Fruit fly (Drosophila melanogaster) whole organism, embryonic: ENCODE data around the gene CG15152.
A peak's percentile ranks its signal among the peaks of the same experiment; 100 is the strongest.

Experiments used
- Atf-2 ChIP-seq: fragments of 200-800 bp; sonication (Bioruptor generic); optimal IDR thresholded peaks from 2 replicates; lab custom pipeline; 2016; ENCODE audit warnings: missing biosample characterization, missing genetic modification characterization
- CG11398 ChIP-seq: fragments of 200-800 bp; sonication (Bioruptor generic); optimal IDR thresholded peaks from 2 replicates; lab custom pipeline; 2016; ENCODE audit warnings: missing biosample characterization, missing genetic modification characterization
- CG12299 ChIP-seq: fragments of 200-800 bp; sonication (Bioruptor generic); optimal IDR thresholded peaks from 2 replicates; lab custom pipeline; 2018; ENCODE audit warnings: missing biosample characterization, mild to moderate bottlenecking, missing genetic modification characterization
- CG14965 ChIP-seq: fragments of 200-800 bp; sonication (Bioruptor generic); optimal IDR thresholded peaks from 2 replicates; lab custom pipeline; 2016; ENCODE audit warnings: missing biosample characterization, missing genetic modification characterization, borderline replicate concordance
- CG15696 ChIP-seq: fragments of 200-800 bp; sonication (Bioruptor generic); optimal IDR thresholded peaks from 2 replicates; lab custom pipeline; 2019; ENCODE audit warnings: missing biosample characterization, mild to moderate bottlenecking, missing genetic modification characterization, moderate library complexity
- CG17359 ChIP-seq: fragments of 200-800 bp; sonication (Bioruptor generic); optimal IDR thresholded peaks from 3 replicates; lab custom pipeline; 2018; ENCODE audit warnings: missing biosample characterization, mild to moderate bottlenecking, missing genetic modification characterization, moderate library complexity
- CG17385 ChIP-seq: fragments of 200-800 bp; sonication (Bioruptor generic); optimal IDR thresholded peaks from 3 replicates; lab custom pipeline; 2018; ENCODE audit warnings: missing biosample characterization, mild to moderate bottlenecking, missing genetic modification characterization
- CG2712 ChIP-seq: fragments of 200-800 bp; optimal IDR thresholded peaks from 3 replicates; lab custom pipeline; 2019; ENCODE audit warnings: missing biosample characterization, mild to moderate bottlenecking, missing genetic modification characterization, moderate library complexity
- CG30403 ChIP-seq: fragments of 200-800 bp; sonication (Bioruptor generic); optimal IDR thresholded peaks from 3 replicates; lab custom pipeline; 2016; ENCODE audit warnings: missing biosample characterization, missing genetic modification characterization
- CG4360 ChIP-seq: fragments of 200-800 bp; sonication (Bioruptor generic); IDR thresholded peaks from 2 replicates; pipeline ENCODE4 v1.3.6; 2022; ENCODE audit warnings: missing biosample characterization, missing genetic modification characterization
- CG4404 ChIP-seq: fragments of 200-800 bp; sonication (Bioruptor generic); IDR thresholded peaks from 2 replicates; pipeline ENCODE4 v1.3.6; 2022; ENCODE audit warnings: missing biosample characterization, missing genetic modification characterization
- CG4707 ChIP-seq: fragments of 200-800 bp; sonication (Bioruptor generic); optimal IDR thresholded peaks from 2 replicates; lab custom pipeline; 2018; ENCODE audit warnings: missing biosample characterization, mild to moderate bottlenecking, missing genetic modification characterization, moderate library complexity
- CG4820 ChIP-seq: fragments of 200-800 bp; sonication (Bioruptor generic); optimal IDR thresholded peaks from 3 replicates; lab custom pipeline; 2016; ENCODE audit warnings: missing biosample characterization, missing genetic modification characterization
- CG5245 ChIP-seq: fragments of 200-800 bp; sonication (Bioruptor generic); optimal IDR thresholded peaks from 3 replicates; lab custom pipeline; 2016; ENCODE audit warnings: missing biosample characterization, missing genetic modification characterization
- CG8478 ChIP-seq: fragments of >200 bp; optimal IDR thresholded peaks from 2 replicates; lab custom pipeline; 2018
- CG9727 ChIP-seq: fragments of 200-800 bp; sonication (Bioruptor generic); optimal IDR thresholded peaks from 3 replicates; lab custom pipeline; 2017; ENCODE audit warnings: missing biosample characterization, mild to moderate bottlenecking, missing genetic modification characterization
- CG9797 ChIP-seq: fragments of 200-800 bp; sonication (Bioruptor generic); optimal IDR thresholded peaks from 3 replicates; lab custom pipeline; 2018; ENCODE audit warnings: missing biosample characterization, mild to moderate bottlenecking, missing genetic modification characterization
- Dbx ChIP-seq: fragments of 200-800 bp; sonication (Bioruptor generic); IDR thresholded peaks from 3 replicates; pipeline ENCODE4 v1.3.6; 2022; ENCODE audit warnings: missing biosample characterization, missing genetic modification characterization
- Dfd ChIP-seq, 2 experiments: fragments of >200 bp; optimal IDR thresholded peaks; 2 replicates each; lab custom pipeline; 2017; ENCODE audit warnings: missing biosample characterization in 2 of 2, missing genetic modification characterization in 2 of 2
- Gsc ChIP-seq: fragments of 200-800 bp; sonication (Bioruptor generic); IDR thresholded peaks from 2 replicates; pipeline ENCODE4 v1.3.6; 2022; ENCODE audit warnings: missing biosample characterization, missing genetic modification characterization
- Gug ChIP-seq: fragments of 200-800 bp; sonication (Bioruptor generic); IDR thresholded peaks from 4 replicates; pipeline ENCODE4 v1.3.6; 2022; ENCODE audit warnings: missing biosample characterization, missing genetic modification characterization
- HLHmδ ChIP-seq: fragments of 200-800 bp; sonication (Bioruptor generic); optimal IDR thresholded peaks from 2 replicates; lab custom pipeline; 2018; ENCODE audit warnings: missing biosample characterization, mild to moderate bottlenecking, missing genetic modification characterization, moderate library complexity
- Hmx ChIP-seq: fragments of 200-800 bp; sonication (Bioruptor generic); optimal IDR thresholded peaks from 2 replicates; lab custom pipeline; 2016; ENCODE audit warnings: missing biosample characterization, missing genetic modification characterization
- Kr ChIP-seq: fragments of 200-800 bp; sonication (Bioruptor generic); optimal IDR thresholded peaks from 2 replicates; lab custom pipeline; 2017; ENCODE audit warnings: missing biosample characterization, mild to moderate bottlenecking, missing genetic modification characterization
- MBD-R2 ChIP-seq: fragments of 200-800 bp; sonication (Bioruptor generic); IDR thresholded peaks from 2 replicates; pipeline ENCODE4 v1.3.6; 2022; ENCODE audit warnings: missing biosample characterization, missing genetic modification characterization
- Max ChIP-seq: fragments of 200-800 bp; sonication (Bioruptor generic); optimal IDR thresholded peaks from 2 replicates; lab custom pipeline; 2016; ENCODE audit warnings: missing biosample characterization, mild to moderate bottlenecking, missing genetic modification characterization
- Meics ChIP-seq: fragments of 200-800 bp; sonication (Bioruptor generic); optimal IDR thresholded peaks from 2 replicates; lab custom pipeline; 2017; ENCODE audit warnings: missing biosample characterization, mild to moderate bottlenecking, missing genetic modification characterization
- Optix ChIP-seq: fragments of 200-800 bp; sonication (Bioruptor generic); IDR thresholded peaks from 3 replicates; pipeline ENCODE4 v1.3.6; 2022; ENCODE audit warnings: missing biosample characterization, missing genetic modification characterization
- Tbp ChIP-seq: fragments of >200 bp; optimal IDR thresholded peaks from 2 replicates; lab custom pipeline; 2018; ENCODE audit warnings: missing biosample characterization, missing genetic modification characterization
- Trl ChIP-seq, 3 experiments: fragments of >200 bp in 2 of 3; fragments of 200-800 bp in 1 of 3; sonication (Bioruptor generic) in 1 of 3; optimal IDR thresholded peaks; 2 replicates in 1 of 3; 3 replicates in 2 of 3; lab custom pipeline; 2016 to 2017; ENCODE audit warnings: missing biosample characterization in 1 of 3, missing genetic modification characterization in 1 of 3
- bowl ChIP-seq: fragments of 200-800 bp; sonication (Bioruptor generic); IDR thresholded peaks from 2 replicates; pipeline ENCODE4 v1.3.6; 2022; ENCODE audit warnings: missing biosample characterization, missing genetic modification characterization
- caup ChIP-seq: fragments of 200-800 bp; sonication (Bioruptor generic); optimal IDR thresholded peaks from 3 replicates; lab custom pipeline; 2017; ENCODE audit warnings: missing biosample characterization, mild to moderate bottlenecking, missing genetic modification characterization, moderate library complexity; ENCODE audit not compliant: severe bottlenecking
- chinmo ChIP-seq: fragments of 200-800 bp; sonication (Bioruptor generic); IDR thresholded peaks from 4 replicates; pipeline ENCODE4 v1.3.6; 2022; ENCODE audit warnings: missing biosample characterization, missing genetic modification characterization; ENCODE audit not compliant: partially characterized antibody
- ci ChIP-seq: fragments of 200-800 bp; sonication (Bioruptor generic); IDR thresholded peaks from 3 replicates; pipeline ENCODE4 v1.3.6; 2022; ENCODE audit warnings: missing biosample characterization, missing genetic modification characterization
- crol ChIP-seq: fragments of 200-800 bp; sonication (Bioruptor generic); IDR thresholded peaks from 2 replicates; pipeline ENCODE4 v1.3.6; 2022; ENCODE audit warnings: missing biosample characterization, missing genetic modification characterization
- dan ChIP-seq: fragments of 200-800 bp; sonication (Bioruptor generic); IDR thresholded peaks from 2 replicates; pipeline ENCODE4 v1.3.6; 2022; ENCODE audit warnings: missing biosample characterization, missing genetic modification characterization
- fd3F ChIP-seq: fragments of 200-800 bp; sonication (Bioruptor generic); optimal IDR thresholded peaks from 2 replicates; lab custom pipeline; 2018; ENCODE audit warnings: missing biosample characterization, mild to moderate bottlenecking, missing genetic modification characterization, moderate library complexity
- fu2 ChIP-seq: fragments of 200-800 bp; sonication (Bioruptor generic); optimal IDR thresholded peaks from 2 replicates; lab custom pipeline; 2016; ENCODE audit warnings: missing biosample characterization, missing genetic modification characterization
- gfzf ChIP-seq: fragments of 200-800 bp; sonication (Bioruptor generic); optimal IDR thresholded peaks from 2 replicates; lab custom pipeline; 2016; ENCODE audit warnings: missing biosample characterization, mild to moderate bottlenecking, missing genetic modification characterization, moderate library complexity
- gt ChIP-seq: fragments of 200-800 bp; sonication (Bioruptor generic); IDR thresholded peaks from 2 replicates; pipeline ENCODE4 v1.3.6; 2022; ENCODE audit warnings: missing biosample characterization, missing genetic modification characterization
- hth ChIP-seq: fragments of >200 bp; optimal IDR thresholded peaks from 2 replicates; lab custom pipeline; 2017; ENCODE audit warnings: inconsistent platforms
- jigr1 ChIP-seq: fragments of 200-800 bp; sonication (Bioruptor generic); IDR thresholded peaks from 3 replicates; pipeline ENCODE4 v1.3.6; 2022; ENCODE audit warnings: missing biosample characterization, missing genetic modification characterization
- kah ChIP-seq: fragments of 200-800 bp; sonication (Bioruptor generic); optimal IDR thresholded peaks from 2 replicates; lab custom pipeline; 2018; ENCODE audit warnings: missing biosample characterization, mild to moderate bottlenecking, missing genetic modification characterization
- ken ChIP-seq: fragments of 200-800 bp; sonication (Bioruptor generic); IDR thresholded peaks from 3 replicates; pipeline ENCODE4 v1.3.6; 2022; ENCODE audit warnings: missing biosample characterization, missing genetic modification characterization
- lab ChIP-seq: fragments of 200-800 bp; sonication (Bioruptor generic); optimal IDR thresholded peaks from 3 replicates; lab custom pipeline; 2017; ENCODE audit warnings: missing biosample characterization, missing genetic modification characterization, mild to moderate bottlenecking, moderate library complexity, missing genetic modification reagents
- lov ChIP-seq, 2 experiments: fragments of 200-800 bp in 1 of 2; fragments of >200 bp in 1 of 2; sonication (Bioruptor generic) in 1 of 2; IDR thresholded peaks in 1 of 2; optimal IDR thresholded peaks in 1 of 2; 2 replicates in 1 of 2; 3 replicates in 1 of 2; pipeline versions ENCODE4 v1.3.6 to Lab custom; 2017 to 2022; ENCODE audit warnings: missing biosample characterization in 1 of 2, missing genetic modification characterization in 1 of 2
- mirr ChIP-seq: fragments of 200-800 bp; sonication (Bioruptor generic); optimal IDR thresholded peaks from 3 replicates; lab custom pipeline; 2018; ENCODE audit warnings: missing biosample characterization, mild to moderate bottlenecking, missing genetic modification characterization
- pnt ChIP-seq: fragments of 200-800 bp; sonication (Bioruptor generic); optimal IDR thresholded peaks from 3 replicates; lab custom pipeline; 2016; ENCODE audit warnings: missing biosample characterization, missing genetic modification characterization
- psq ChIP-seq: fragments of 200-800 bp; sonication (Bioruptor generic); optimal IDR thresholded peaks from 2 replicates; lab custom pipeline; 2017; ENCODE audit warnings: missing biosample characterization, missing genetic modification characterization
- shn ChIP-seq: fragments of 200-800 bp; sonication (Bioruptor generic); optimal IDR thresholded peaks from 3 replicates; lab custom pipeline; 2016; ENCODE audit warnings: missing biosample characterization, missing genetic modification characterization
- vvl ChIP-seq: fragments of 200-800 bp; sonication (Bioruptor generic); IDR thresholded peaks from 2 replicates; pipeline ENCODE4 v1.3.6; 2022; ENCODE audit warnings: missing biosample characterization, missing genetic modification characterization

Gene CG15152

DNA sequence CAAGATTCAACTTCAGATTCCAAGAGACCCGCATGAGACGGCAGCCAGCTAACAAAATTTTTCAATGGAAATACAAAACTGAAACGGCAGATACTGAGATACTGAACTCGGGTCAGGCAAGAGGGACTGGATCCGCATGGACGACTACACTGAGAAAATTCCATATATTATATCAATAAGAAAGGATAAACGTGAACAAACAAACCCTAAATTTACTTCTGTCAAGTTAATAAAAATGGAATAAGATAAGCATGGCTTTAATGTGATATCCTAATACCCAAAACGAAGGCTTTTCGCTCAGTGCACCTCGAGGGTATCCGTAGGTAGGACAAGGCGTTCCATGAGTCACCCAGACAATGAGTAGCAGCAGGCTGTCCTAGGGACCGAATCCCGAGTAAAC, 30.9 kb downstream of the CG15152 start (continued):
- peak; percentile 22 for TF ChIP-seq CG12299
- peak; percentile 74 for TF ChIP-seq CG14965 (GFP tag; lab: Kevin White, UChicago)
- TF ChIP-seq CG9797 (GFP tag; lab: Kevin White, UChicago) = peak; percentile 20
- TF ChIP-seq psq = peak; percentile 28
- no peak for TF ChIP-seq mirr (GFP tag; lab: Kevin White, UChicago)
- TF ChIP-seq fd3F (GFP tag; lab: Kevin White, UChicago) = peak; percentile 34
- TF ChIP-seq CG5245 (GFP tag; lab: Kevin White, UChicago) = peak; percentile 89
- peak; percentile 86 for TF ChIP-seq Kr
- peak; percentile 98 for TF ChIP-seq CG4404 (GFP tag; lab: Robert Waterston, UW)
- TF ChIP-seq crol (GFP tag; lab: Robert Waterston, UW) = no peak; the same call in 1 of the 2 replicates
- TF ChIP-seq shn = peak; percentile 79
- peak; percentile 51 for TF ChIP-seq Hmx (GFP tag; lab: Kevin White, UChicago)
- no peak for TF ChIP-seq lov (optimal IDR thresholded peaks at IDR 0.05; lab: Kevin White, UChicago)
- TF ChIP-seq lov (GFP tag; IDR thresholded peaks at IDR 0.05; lab: Robert Waterston, UW) = peak; percentile 88
- no peak for TF ChIP-seq chinmo (GFP tag; lab: Robert Waterston, UW)
- no peak for TF ChIP-seq Tbp (GFP tag; lab: Kevin White, UChicago)
- no peak for TF ChIP-seq Dfd (GFP tag; optimal IDR thresholded peaks at IDR 0.05; lab: Kevin White, UChicago)
- peak; percentile 98 for TF ChIP-seq CG15696 (tag; lab: Kevin White, UChicago)
- peak; percentile 96 for TF ChIP-seq CG2712 (tag; lab: Kevin White, UChicago)
- peak; percentile 62; the same call in 1 of the 2 replicates for TF ChIP-seq CG4360 (GFP tag; lab: Robert Waterston, UW)
- peak; percentile 60 for TF ChIP-seq CG4707 (GFP tag; lab: Kevin White, UChicago)
- TF ChIP-seq kah (GFP tag; lab: Kevin White, UChicago) = peak; percentile 43
- no peak for TF ChIP-seq hth (lab: Kevin White, UChicago)
- peak; percentile 85 for TF ChIP-seq Optix (GFP tag; lab: Robert Waterston, UW)
- peak; percentile 75 for TF ChIP-seq caup
- TF ChIP-seq Dbx (GFP tag; lab: Robert Waterston, UW) = peak; percentile 80
- peak; percentile 80 for TF ChIP-seq Atf-2 (GFP tag; lab: Kevin White, UChicago)
- peak; percentile 76 for TF ChIP-seq fu2
- TF ChIP-seq Trl (optimal IDR thresholded peaks at IDR 0.05; lab: Kevin White, UChicago) = no peak
- TF ChIP-seq Trl (GFP tag; optimal IDR thresholded peaks at IDR 0.05; lab: Kevin White, UChicago) = peak; percentile 88
- peak; percentile 60 for TF ChIP-seq MBD-R2 (GFP tag; lab: Robert Waterston, UW)
- peak; percentile 61 for TF ChIP-seq gt (GFP tag; lab: Robert Waterston, UW)
- peak; percentile 89 for TF ChIP-seq vvl (GFP tag; lab: Robert Waterston, UW)
- TF ChIP-seq CG9727 (GFP tag; lab: Kevin White, UChicago) = peak; percentile 98
- peak; percentile 84 for TF ChIP-seq ken (GFP tag; lab: Robert Waterston, UW)
- TF ChIP-seq lab (GFP tag; lab: Kevin White, UChicago) = peak; percentile 84
- TF ChIP-seq jigr1 = no peak
- TF ChIP-seq pnt (GFP tag; lab: Kevin White, UChicago) = peak; percentile 87
- TF ChIP-seq Gug (GFP tag; lab: Robert Waterston, UW) = peak; percentile 77
- peak; percentile 80 for TF ChIP-seq Max
- peak; percentile 79 for TF ChIP-seq CG11398
- TF ChIP-seq CG17385 (GFP tag; lab: Kevin White, UChicago) = peak; percentile 69
- TF ChIP-seq gfzf (GFP tag; lab: Kevin White, UChicago) = no peak
- peak; percentile 72; the same call in 1 of the 2 replicates for TF ChIP-seq Gsc (GFP tag; lab: Robert Waterston, UW)
- peak; percentile 76 for TF ChIP-seq CG17359 (tag; lab: Kevin White, UChicago)
- no peak for TF ChIP-seq bowl (GFP tag; lab: Robert Waterston, UW)
- TF ChIP-seq dan (GFP tag; lab: Robert Waterston, UW) = no peak; the same call in 1 of the 2 replicates
- no peak for TF ChIP-seq CG8478
- TF ChIP-seq Meics = peak; percentile 64
- TF ChIP-seq ci (GFP tag; lab: Robert Waterston, UW) = peak; percentile 92
- no peak for TF ChIP-seq HLHmδ (GFP tag; lab: Kevin White, UChicago)
- peak; percentile 87 for TF ChIP-seq CG30403 (GFP tag; lab: Kevin White, UChicago)
- TF ChIP-seq CG4820 (GFP tag; lab: Kevin White, UChicago) = peak; percentile 87
